Fruit fly (Drosophila melanogaster): ENCODE measurements around the gene CG33223.
A peak's percentile ranks its signal among the peaks of the same experiment; 100 is the strongest.

CG33223 gene

DNA sequence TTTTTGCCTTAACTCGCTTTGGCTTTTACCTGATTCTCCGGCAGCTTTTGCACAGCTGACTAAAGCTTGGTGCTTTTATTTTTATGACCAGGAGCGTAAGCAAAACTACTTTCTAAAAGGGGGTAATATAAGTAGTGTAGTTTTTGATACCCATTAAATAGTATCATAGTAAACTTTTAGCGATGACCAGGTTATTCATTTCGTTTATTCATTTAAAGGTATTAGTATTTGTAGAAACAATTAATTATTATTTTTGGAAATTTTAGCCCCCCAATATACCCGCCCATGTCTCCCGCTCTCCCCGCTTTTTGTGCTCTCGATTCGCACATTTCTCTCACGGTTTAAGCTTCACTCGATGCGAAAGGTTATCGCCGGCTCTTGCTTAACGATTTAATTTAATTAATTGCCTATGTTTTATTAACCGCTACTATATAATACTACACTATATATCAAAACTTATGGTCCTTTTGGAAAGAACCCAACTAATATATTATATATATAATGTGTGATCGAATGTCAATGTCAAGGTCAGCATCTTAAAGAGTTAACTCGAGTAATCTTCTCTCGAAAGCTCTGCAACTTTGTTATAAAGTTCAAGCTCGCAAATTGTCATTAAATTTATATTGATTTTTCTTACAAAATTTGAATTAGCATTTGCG lies 19.2 kb downstream of the CG33223 start, which contains the start of gene Sptr (continued):
- TF ChIP-seq psq (GFP tag; optimal IDR thresholded peaks at IDR 0.05) (peak; percentile 51), CG33557 (GFP tag; optimal IDR thresholded peaks at IDR 0.05) (no peak), exex (tag; optimal IDR thresholded peaks at IDR 0.05) (peak; percentile 69), Neu2 (GFP tag; optimal IDR thresholded peaks at IDR 0.05; ENCODE audit: borderline replicate concordance) (no peak), CG6791 (GFP tag; IDR thresholded peaks at IDR 0.05; ENCODE audit: partially characterized antibody) (no peak), CG34422 (GFP tag; IDR thresholded peaks at IDR 0.05) (peak; percentile 88), CG7928 (GFP tag; optimal IDR thresholded peaks at IDR 0.05) (peak; percentile 62), aop (GFP tag; IDR thresholded peaks at IDR 0.05) (peak; percentile 56; the same call in 1 of the 2 replicates), E2f1 (GFP tag; IDR thresholded peaks at IDR 0.05) (peak; percentile 87), CG6765 (GFP tag; optimal IDR thresholded peaks at IDR 0.05) (peak; percentile 91), Drgx (GFP tag; IDR thresholded peaks at IDR 0.05) (peak; percentile 95), Mes4 (GFP tag; optimal IDR thresholded peaks at IDR 0.05) (peak; percentile 14), sima (GFP tag; optimal IDR thresholded peaks at IDR 0.05) (peak; percentile 16), lov (optimal IDR thresholded peaks at IDR 0.05) (no peak), lov (GFP tag; IDR thresholded peaks at IDR 0.05) (0 out of 3 replicates have a peak, but pooled peaks have one; percentile 26), ERR (GFP tag; optimal IDR thresholded peaks at IDR 0.05) (peak; percentile 70), Side (GFP tag; optimal IDR thresholded peaks at IDR 0.05) (peak; percentile 71), ro (GFP tag; IDR thresholded peaks at IDR 0.05) (peak; percentile 56), Vsx1 (GFP tag; optimal IDR thresholded peaks at IDR 0.05) (peak; percentile 69), Dp (GFP tag; optimal IDR thresholded peaks at IDR 0.05) (no peak), toy (GFP tag; IDR thresholded peaks at IDR 0.05) (peak; percentile 73), Hmr (GFP tag; optimal IDR thresholded peaks at IDR 0.05) (peak; percentile 96), bigmax (GFP tag; optimal IDR thresholded peaks at IDR 0.05) (no peak), ash1 (GFP tag; optimal IDR thresholded peaks at IDR 0.05) (peak; percentile 23), B-H1 (GFP tag; IDR thresholded peaks at IDR 0.05) (peak; percentile 81), dysf (GFP tag; IDR thresholded peaks at IDR 0.05) (peak; percentile 95), grau (tag; optimal IDR thresholded peaks at IDR 0.05) (peak; percentile 91), NFAT (GFP tag; IDR thresholded peaks at IDR 0.05) (peak; percentile 90), Hr51 (GFP tag; optimal IDR thresholded peaks at IDR 0.05) (peak; percentile 64 to 94), Ets97D (GFP tag; optimal IDR thresholded peaks at IDR 0.05) (peak; percentile 21), CG34376 (GFP tag; optimal IDR thresholded peaks at IDR 0.05) (peak; percentile 93), Mad (GFP tag; optimal IDR thresholded peaks at IDR 0.05) (peak; percentile 60), fd96Cb (tag; optimal IDR thresholded peaks at IDR 0.05) (peak; percentile 69), CG16815 (GFP tag; optimal IDR thresholded peaks at IDR 0.05) (peak; percentile 42), Eip74EF (GFP tag; optimal IDR thresholded peaks at IDR 0.05) (peak in 1 of 2 experiments; percentile 82), Tbp (GFP tag; optimal IDR thresholded peaks at IDR 0.05) (no peak), dm (GFP tag; optimal IDR thresholded peaks at IDR 0.05) (peak; percentile 28), CG6854 (GFP tag; optimal IDR thresholded peaks at IDR 0.05) (peak; percentile 88), Six4 (GFP tag; optimal IDR thresholded peaks at IDR 0.05) (peak; percentile 63), Poxn (GFP tag; IDR thresholded peaks at IDR 0.05) (peak; percentile 66; the same call in 1 of the 2 replicates), CG14860 (GFP tag; IDR thresholded peaks at IDR 0.05; ENCODE audit: partially characterized antibody) (no peak), ac (GFP tag; optimal IDR thresholded peaks at IDR 0.05) (no peak), CG10654 (GFP tag; optimal IDR thresholded peaks at IDR 0.05) (peak; percentile 78), CG3163 (GFP tag; optimal IDR thresholded peaks at IDR 0.05) (peak; percentile 46), CG3065 (GFP tag; optimal IDR thresholded peaks at IDR 0.05) (peak; percentile 13), HHEX (GFP tag; optimal IDR thresholded peaks at IDR 0.05) (peak; percentile 90), phol (tag; optimal IDR thresholded peaks at IDR 0.05) (peak; percentile 76), gcm2 (GFP tag; optimal IDR thresholded peaks at IDR 0.05) (no peak), dati (GFP tag; IDR thresholded peaks at IDR 0.05) (0 out of 2 replicates have a peak, but pooled peaks have one; percentile 6), CG32772 (GFP tag; IDR thresholded peaks at IDR 0.05) (peak; percentile 84)
